Worm (Caenorhabditis elegans): ENCODE results near the gene M03B6.3.

- TF ChIP-seq W03F9.2 (tag; optimal IDR thresholded peaks at IDR 0.05) = no peak
- TF ChIP-seq him-1 (tag; optimal IDR thresholded peaks at IDR 0.05) = no peak
- no peak for TF ChIP-seq dao-5 (tag; optimal IDR thresholded peaks at IDR 0.05)
Observed at ce11 chrX:13858693-13859092, 5.4 kb downstream of the M03B6.3 start, which contains the start of gene M03B6.4.

Data from whole organism, L4/young adult.